Worm (Caenorhabditis elegans) whole organism, young adult: ENCODE results near the gene srg-7.

Source experiments
- B0336.3 ChIP-seq: fragments of 200-800 bp; sonication (Bioruptor generic); IDR thresholded peaks from 2 replicates; pipeline ENCODE4 v1.3.6; 2022; ENCODE audit warnings: missing genetic modification characterization, missing compliant biosample characterization
- C06A6.2 ChIP-seq: fragments of 200-800 bp; sonication (Bioruptor generic); conservative IDR thresholded peaks from 2 replicates; pipeline ENCODE4 v1.3.6; 2022; ENCODE audit warnings: missing genetic modification characterization, missing compliant biosample characterization
- F37B4.10 ChIP-seq: fragments of 200-800 bp; sonication (Bioruptor generic); IDR thresholded peaks from 2 replicates; pipeline ENCODE4 v1.3.6; 2022; ENCODE audit warnings: missing genetic modification characterization, missing compliant biosample characterization
- K11D2.4 ChIP-seq: fragments of 200-800 bp; sonication (Bioruptor generic); IDR thresholded peaks from 2 replicates; pipeline ENCODE4 v1.3.6; 2022; ENCODE audit warnings: missing genetic modification reagents, missing genetic modification characterization, missing compliant biosample characterization
- K12H6.12 ChIP-seq: fragments of 200-800 bp; sonication (Bioruptor generic); optimal IDR thresholded peaks from 2 replicates; lab custom pipeline; 2018; ENCODE audit warnings: mild to moderate bottlenecking, missing genetic modification characterization, missing compliant biosample characterization
- Y67H2A.10 ChIP-seq: fragments of 200-800 bp; sonication (Bioruptor generic); conservative IDR thresholded peaks from 2 replicates; pipeline ENCODE4 v1.3.6; 2022; ENCODE audit warnings: missing genetic modification reagents, missing genetic modification characterization, missing compliant biosample characterization
- ZK185.1 ChIP-seq: sonication (generic microtip); optimal IDR thresholded peaks from 2 replicates; lab custom pipeline; 2016; ENCODE audit warnings: mild to moderate bottlenecking, missing genetic modification characterization, missing compliant biosample characterization; ENCODE audit not compliant: poor library complexity, severe bottlenecking
- aptf-2 ChIP-seq: fragments of 200-800 bp; sonication (Bioruptor generic); conservative IDR thresholded peaks from 2 replicates; pipeline ENCODE4 v1.3.6; 2022; ENCODE audit warnings: missing genetic modification reagents, missing genetic modification characterization, missing compliant biosample characterization
- attf-5 ChIP-seq: fragments of 200-800 bp; sonication (Bioruptor generic); optimal IDR thresholded peaks from 2 replicates; lab custom pipeline; 2018; ENCODE audit warnings: mild to moderate bottlenecking, missing genetic modification characterization, missing compliant biosample characterization
- ccch-3 ChIP-seq: fragments of 200-800 bp; sonication (Bioruptor generic); optimal IDR thresholded peaks from 2 replicates; lab custom pipeline; 2018; ENCODE audit warnings: mild to moderate bottlenecking, missing genetic modification characterization, missing compliant biosample characterization
- ceh-100 ChIP-seq: fragments of 200-800 bp; sonication (Bioruptor generic); IDR thresholded peaks from 2 replicates; pipeline ENCODE4 v1.3.6; 2022; ENCODE audit warnings: missing genetic modification reagents, missing genetic modification characterization, missing compliant biosample characterization
- ceh-79 ChIP-seq: sonication (generic microtip); optimal IDR thresholded peaks from 2 replicates; lab custom pipeline; 2017; ENCODE audit warnings: mild to moderate bottlenecking, missing genetic modification characterization, missing compliant biosample characterization
- chd-7 ChIP-seq: sonication (generic microtip); optimal IDR thresholded peaks from 2 replicates; lab custom pipeline; 2016; ENCODE audit warnings: mild to moderate bottlenecking, missing genetic modification characterization, moderate library complexity, missing compliant biosample characterization
- dpff-1 ChIP-seq: sonication (generic microtip); optimal IDR thresholded peaks from 2 replicates; lab custom pipeline; 2017; ENCODE audit warnings: mild to moderate bottlenecking, missing genetic modification characterization, missing compliant biosample characterization
- egrh-3 ChIP-seq: fragments of 200-800 bp; sonication (Bioruptor generic); IDR thresholded peaks from 2 replicates; pipeline ENCODE4 v1.3.6; 2022; ENCODE audit warnings: missing genetic modification reagents, missing genetic modification characterization, missing compliant biosample characterization
- hmg-20 ChIP-seq: fragments of 200-800 bp; sonication (Bioruptor generic); IDR thresholded peaks from 2 replicates; pipeline ENCODE4 v1.3.6; 2022; ENCODE audit warnings: missing genetic modification reagents, missing genetic modification characterization, missing compliant biosample characterization
- lag-1 ChIP-seq: fragments of 200-800 bp; sonication (Bioruptor generic); IDR thresholded peaks from 2 replicates; pipeline ENCODE4 v1.3.6; 2022; ENCODE audit warnings: missing genetic modification reagents, missing genetic modification characterization, missing compliant biosample characterization
- let-526 ChIP-seq: fragments of 200-800 bp; sonication (Bioruptor generic); IDR thresholded peaks from 2 replicates; pipeline ENCODE4 v1.3.6; 2022; ENCODE audit warnings: missing genetic modification reagents, missing genetic modification characterization, missing compliant biosample characterization
- let-607 ChIP-seq, 2 experiments: fragments of 200-800 bp in 1 of 2; sonication (Bioruptor generic) in 1 of 2; sonication (generic microtip) in 1 of 2; optimal IDR thresholded peaks; 2 replicates each; lab custom pipeline; 2016 to 2018; ENCODE audit warnings: mild to moderate bottlenecking in 2 of 2, missing compliant biosample characterization in 2 of 2, missing genetic modification characterization in 2 of 2, moderate library complexity in 2 of 2, missing genotype in 1 of 2
- lin-35 ChIP-seq, 3 experiments: fragments of 150-350 bp in 2 of 3; sonication (generic microtip) in 1 of 3; optimal IDR thresholded peaks; 2 replicates each; lab custom pipeline; 2014 to 2018; ENCODE audit warnings: missing biosample characterization in 3 of 3, missing genetic modification characterization in 3 of 3, missing genetic modification reagents in 3 of 3
- lin-54 ChIP-seq: fragments of 200-800 bp; sonication (Bioruptor generic); optimal IDR thresholded peaks from 2 replicates; lab custom pipeline; 2018; ENCODE audit warnings: mild to moderate bottlenecking, missing genetic modification characterization, missing compliant biosample characterization
- madf-10 ChIP-seq: sonication (generic microtip); optimal IDR thresholded peaks from 2 replicates; lab custom pipeline; 2016; ENCODE audit warnings: mild to moderate bottlenecking, missing genetic modification characterization, missing compliant biosample characterization
- madf-3 ChIP-seq: fragments of 200-800 bp; sonication (Bioruptor generic); IDR thresholded peaks from 2 replicates; pipeline ENCODE4 v1.3.6; 2022; ENCODE audit warnings: missing genetic modification reagents, missing genetic modification characterization, missing compliant biosample characterization
- mes-4 ChIP-seq: sonication (generic microtip); optimal IDR thresholded peaks from 2 replicates; lab custom pipeline; 2016; ENCODE audit warnings: missing genotype, missing genetic modification characterization, missing compliant biosample characterization
- nfyb-1 ChIP-seq: fragments of 200-800 bp; sonication (Bioruptor generic); IDR thresholded peaks from 2 replicates; pipeline ENCODE4 v1.3.6; 2022; ENCODE audit warnings: missing genetic modification reagents, missing genetic modification characterization, missing compliant biosample characterization
- nhr-179 ChIP-seq: sonication (generic microtip); optimal IDR thresholded peaks from 2 replicates; lab custom pipeline; 2016; ENCODE audit warnings: mild to moderate bottlenecking, missing genetic modification characterization, missing compliant biosample characterization
- rcor-1 ChIP-seq: fragments of 200-800 bp; sonication (Bioruptor generic); IDR thresholded peaks from 2 replicates; pipeline ENCODE4 v1.3.6; 2022; ENCODE audit warnings: missing genetic modification reagents, missing genetic modification characterization, missing compliant biosample characterization
- rec-8 ChIP-seq, 2 experiments: sonication (generic microtip); optimal IDR thresholded peaks; 2 replicates each; lab custom pipeline; 2016; ENCODE audit warnings: mild to moderate bottlenecking in 2 of 2, missing genetic modification characterization in 2 of 2, missing genetic modification reagents in 2 of 2, missing genotype in 2 of 2, missing biosample characterization in 1 of 2, missing compliant biosample characterization in 1 of 2, moderate library complexity in 1 of 2
- sea-2 ChIP-seq: fragments of 200-800 bp; sonication (Bioruptor generic); IDR thresholded peaks from 2 replicates; pipeline ENCODE4 v1.3.6; 2022; ENCODE audit warnings: missing genetic modification characterization, missing compliant biosample characterization
- snpc-3.4 ChIP-seq: sonication (generic microtip); optimal IDR thresholded peaks from 2 replicates; lab custom pipeline; 2017; ENCODE audit warnings: missing genetic modification characterization, mild to moderate bottlenecking, missing compliant biosample characterization, antibody characterized with exemption, moderate library complexity, missing genotype, missing genetic modification reagents
- somi-1 ChIP-seq: fragments of 200-800 bp; sonication (Bioruptor generic); optimal IDR thresholded peaks from 2 replicates; lab custom pipeline; 2018; ENCODE audit warnings: mild to moderate bottlenecking, missing genetic modification characterization, missing compliant biosample characterization
- tlf-1 ChIP-seq: fragments of 200-800 bp; sonication (Bioruptor generic); optimal IDR thresholded peaks from 2 replicates; lab custom pipeline; 2018; ENCODE audit warnings: mild to moderate bottlenecking, missing genetic modification characterization, missing compliant biosample characterization
- zim-3 ChIP-seq: sonication (generic microtip); optimal IDR thresholded peaks from 2 replicates; lab custom pipeline; 2017; ENCODE audit warnings: mild to moderate bottlenecking, missing genetic modification characterization, moderate library complexity, missing compliant biosample characterization
- ztf-22 ChIP-seq: fragments of 200-800 bp; sonication (Bioruptor generic); optimal IDR thresholded peaks from 2 replicates; lab custom pipeline; 2018; ENCODE audit warnings: mild to moderate bottlenecking, missing genetic modification characterization, moderate library complexity, missing compliant biosample characterization
- ztf-25 ChIP-seq: fragments of 200-800 bp; sonication (Bioruptor generic); IDR thresholded peaks from 2 replicates; pipeline ENCODE4 v1.3.6; 2022; ENCODE audit warnings: missing genetic modification reagents, missing genetic modification characterization, missing compliant biosample characterization

The srg-7 gene

DNA sequence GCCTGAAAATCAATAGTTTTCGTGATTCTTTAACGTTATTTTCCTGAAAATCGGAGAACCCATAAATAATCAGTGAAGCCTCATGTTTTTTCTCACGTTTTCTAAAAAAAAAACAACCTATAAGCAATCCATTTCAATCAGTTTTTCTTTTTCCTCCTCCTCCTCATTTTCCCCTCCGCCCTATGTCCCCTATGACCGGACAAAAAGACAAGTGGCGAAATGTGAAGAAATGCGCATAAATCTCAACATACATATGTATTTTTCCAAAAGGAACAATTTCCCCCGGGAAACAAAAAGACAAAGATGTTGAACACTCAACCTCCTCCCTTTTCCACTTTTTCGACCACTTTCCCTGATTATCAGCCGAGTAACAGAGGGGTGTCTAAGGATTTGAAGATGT is 47.6 kb upstream of the srg-7 start:
- TF ChIP-seq rcor-1 (GFP tag; lab: Robert Waterston, UW): no peak
- no peak for TF ChIP-seq F37B4.10 (GFP tag; lab: Robert Waterston, UW)
- TF ChIP-seq rec-8 (tag; optimal IDR thresholded peaks at IDR 0.05; lab: Kevin White, UChicago): no peak
- TF ChIP-seq mes-4: no peak
- TF ChIP-seq aptf-2 (GFP tag; lab: Robert Waterston, UW): no peak
- TF ChIP-seq ccch-3 (GFP tag; lab: Kevin White, UChicago): no peak
- TF ChIP-seq dpff-1: no peak
- no peak for TF ChIP-seq ZK185.1
- TF ChIP-seq let-526 (GFP tag; lab: Robert Waterston, UW): no peak
- TF ChIP-seq zim-3 (tag; lab: Kevin White, UChicago): no peak
- no peak for TF ChIP-seq ceh-79 (tag; lab: Kevin White, UChicago)
- TF ChIP-seq let-607 (tag; optimal IDR thresholded peaks at IDR 0.05; lab: Kevin White, UChicago): no peak

DNA sequence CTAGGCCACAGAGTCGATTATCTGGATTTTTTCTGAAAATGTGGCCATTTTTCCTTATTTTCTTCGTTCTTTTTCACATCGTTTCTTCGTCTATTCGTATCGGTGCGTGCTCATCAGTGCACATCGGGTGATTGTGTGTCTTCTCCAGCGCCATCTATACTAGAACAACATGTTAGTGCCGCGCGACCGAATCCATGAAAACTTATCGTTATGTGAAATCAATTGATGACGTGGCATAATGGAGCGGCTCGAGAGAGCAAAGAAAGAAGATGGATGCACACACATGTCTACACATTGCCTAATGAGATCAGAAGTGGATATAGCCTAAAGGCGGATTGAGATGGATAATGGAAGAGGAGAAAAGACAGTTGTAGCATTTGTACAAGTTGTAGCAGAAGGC is 44.3 kb upstream of the srg-7 start:
- TF ChIP-seq rec-8 (tag; optimal IDR thresholded peaks at IDR 0.05; lab: Kevin White, UChicago): no peak
- no peak for TF ChIP-seq K12H6.12 (tag; lab: Kevin White, UChicago)
- no peak for TF ChIP-seq chd-7 (tag; lab: Kevin White, UChicago)
- no peak for TF ChIP-seq lin-54 (GFP tag; lab: Kevin White, UChicago)
- no peak for TF ChIP-seq ztf-22 (GFP tag; lab: Kevin White, UChicago)
- TF ChIP-seq tlf-1: no peak
- TF ChIP-seq Y67H2A.10 (GFP tag; lab: Robert Waterston, UW): no peak
- no peak for TF ChIP-seq nhr-179 (tag; lab: Kevin White, UChicago)
- TF ChIP-seq madf-10 (tag; lab: Kevin White, UChicago): no peak
- no peak for TF ChIP-seq snpc-3.4
- no peak for TF ChIP-seq attf-5 (GFP tag; lab: Kevin White, UChicago)
- TF ChIP-seq K11D2.4: no peak
- TF ChIP-seq mes-4: no peak
- TF ChIP-seq, all 124 proteins: peak for 0

DNA sequence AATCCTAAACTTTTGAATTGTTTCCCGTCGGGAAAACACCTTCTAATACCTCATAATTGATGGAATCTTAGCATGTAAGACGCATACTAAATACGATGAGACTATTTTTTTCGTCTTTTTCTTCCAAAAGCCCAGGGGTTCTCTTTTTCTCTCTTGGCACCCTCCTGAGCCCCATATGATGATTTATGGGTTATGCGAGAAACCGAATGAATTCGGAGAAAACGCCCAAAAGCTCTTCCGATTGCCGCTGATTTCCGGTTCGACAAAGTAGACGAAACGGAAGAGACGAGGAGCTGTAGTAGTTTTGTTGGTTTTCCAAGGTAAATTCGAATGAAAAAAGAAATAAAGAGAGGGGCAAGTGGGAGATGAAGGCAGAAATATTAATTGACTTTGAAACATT is 43.5 kb upstream of the srg-7 start:
- TF ChIP-seq ceh-100 (GFP tag; lab: Robert Waterston, UW): no peak
- no peak for TF ChIP-seq lag-1
- no peak for TF ChIP-seq ztf-25 (GFP tag; lab: Robert Waterston, UW)
- no peak for TF ChIP-seq lin-35 (GFP tag; optimal IDR thresholded peaks at IDR 0.05; lab: Kevin White, UChicago)
- no peak for TF ChIP-seq sea-2 (GFP tag; lab: Robert Waterston, UW)
- TF ChIP-seq B0336.3 (GFP tag; lab: Robert Waterston, UW): no peak
- no peak for TF ChIP-seq nfyb-1
- TF ChIP-seq egrh-3 (GFP tag; lab: Robert Waterston, UW): no peak
- TF ChIP-seq somi-1 (GFP tag; lab: Kevin White, UChicago): no peak
- TF ChIP-seq hmg-20 (GFP tag; lab: Robert Waterston, UW): no peak
- no peak for TF ChIP-seq C06A6.2 (GFP tag; lab: Robert Waterston, UW)

DNA sequence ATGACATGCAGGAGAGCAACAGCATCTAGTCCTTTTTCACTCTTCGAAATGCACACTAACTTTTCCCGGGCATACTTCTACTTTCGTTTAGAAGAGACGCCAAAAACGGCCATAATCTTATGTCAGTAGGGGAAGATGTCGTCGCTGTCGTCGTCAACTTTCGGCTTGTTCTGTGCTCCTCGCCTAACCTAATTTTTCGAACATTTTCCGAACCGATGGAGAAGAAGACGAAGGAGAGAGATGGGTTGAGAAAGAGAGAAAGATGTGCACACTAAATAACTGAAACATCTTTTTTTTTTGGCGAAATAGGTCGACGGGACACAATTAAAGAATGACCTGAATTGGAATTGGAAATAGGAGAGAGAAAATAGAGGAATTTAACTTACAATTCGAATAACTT is 42.4 kb upstream of the srg-7 start:
- TF ChIP-seq lin-35 (GFP tag; optimal IDR thresholded peaks at IDR 0.05; lab: Kevin White, UChicago) (peak in 1 of 3 experiments; percentile 16), madf-3 (GFP tag; lab: Robert Waterston, UW) (no peak)
